Worm (Caenorhabditis elegans): Measurements from ENCODE around the gene cutl-27.

The cutl-27 gene

DNA sequence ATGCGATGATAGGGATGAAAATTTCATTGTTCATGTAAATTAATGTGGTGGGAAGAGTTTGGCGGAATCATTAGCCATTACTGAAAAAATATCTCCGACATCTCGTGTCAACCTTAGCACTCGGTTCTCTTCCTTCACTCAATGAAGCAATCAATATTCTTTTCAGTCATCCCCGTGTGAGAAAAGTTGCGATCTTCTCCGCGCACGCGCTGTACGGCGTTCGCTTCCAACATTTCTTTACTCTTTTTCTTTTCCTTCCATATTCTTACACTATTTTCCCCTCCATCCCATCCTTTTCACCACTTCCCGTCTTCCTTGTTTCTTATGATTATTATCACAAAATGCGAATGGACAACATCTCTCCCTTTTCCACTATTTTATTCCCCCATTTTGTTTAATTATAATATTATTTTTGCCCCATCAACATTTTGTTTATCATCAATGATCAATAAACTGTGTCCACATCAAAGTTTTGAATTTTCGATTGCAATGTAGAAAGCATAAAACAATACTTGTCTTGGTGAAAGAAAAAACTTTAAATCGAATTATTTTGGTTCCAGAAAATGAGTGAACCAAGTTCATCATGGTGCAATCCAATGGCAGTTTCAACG lies 18.2 kb upstream of the cutl-27 start, which contains the start of gene mob-1:
Gene mob-1, plus strand, starts transcription at position 561 of the 611 bp plus-strand sequence.
- TF ChIP-seq elt-3 (tag; optimal IDR thresholded peaks at IDR 0.05), result no peak
- TF ChIP-seq elt-1 (tag; optimal IDR thresholded peaks at IDR 0.05; ENCODE audit: borderline replicate concordance, insufficient read depth), result peak; percentile 20

DNA sequence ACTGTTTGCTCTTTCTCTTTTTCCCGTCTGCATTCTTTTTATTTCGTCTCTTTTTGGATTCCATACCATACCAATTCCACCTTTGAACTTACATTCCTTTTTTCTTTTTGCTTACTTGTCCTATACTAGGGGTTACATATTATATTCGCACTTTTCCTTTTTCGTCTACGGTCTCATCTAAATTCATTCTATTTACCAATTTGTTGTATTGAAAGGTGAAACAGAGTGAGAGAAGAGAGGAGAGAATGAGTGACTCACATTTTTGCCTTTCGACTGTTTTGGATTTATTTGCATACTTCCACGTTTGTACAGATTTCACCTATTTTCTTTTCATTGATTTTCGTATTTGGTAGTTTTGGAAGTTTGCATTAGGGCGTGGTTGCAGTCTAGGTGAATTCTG lies 14.9 kb upstream of the cutl-27 start:
- TF ChIP-seq sptf-1 (tag; optimal IDR thresholded peaks at IDR 0.05), result no peak
- no peak for TF ChIP-seq ceh-83 (GFP tag; optimal IDR thresholded peaks at IDR 0.05)
- TF ChIP-seq ceh-43 (GFP tag; optimal IDR thresholded peaks at IDR 0.05), result no peak
- TF ChIP-seq nhr-2 (tag; optimal IDR thresholded peaks at IDR 0.05), result no peak

DNA sequence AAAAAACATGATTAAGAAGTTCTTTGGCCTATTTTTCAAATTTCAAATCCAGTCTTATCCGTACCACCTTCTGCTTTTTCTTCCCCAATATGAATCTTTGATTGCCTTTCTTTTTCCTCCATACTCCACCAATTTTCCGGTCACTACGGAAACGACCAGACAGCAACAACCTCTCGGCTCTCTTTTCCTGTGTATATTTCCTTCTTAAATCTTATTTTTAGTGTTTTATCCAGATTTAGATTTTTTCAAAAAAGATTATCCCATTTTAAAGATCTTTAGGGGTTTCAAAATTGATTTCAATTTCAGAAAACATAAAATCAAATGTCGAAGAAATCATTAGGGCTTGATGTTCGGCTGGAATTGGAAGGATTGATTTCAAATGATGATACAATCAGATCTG lies 14.1 kb upstream of the cutl-27 start, which contains the start of gene trpa-1:
Gene trpa-1, plus strand, starts transcription at position 301 of the 400 bp plus-strand sequence.
- TF ChIP-seq mab-5 (tag; optimal IDR thresholded peaks at IDR 0.05) (no peak), lin-32 (GFP tag; optimal IDR thresholded peaks at IDR 0.05) (no peak), tbx-8 (GFP tag; optimal IDR thresholded peaks at IDR 0.05) (no peak), nhr-2 (tag; optimal IDR thresholded peaks at IDR 0.05) (no peak), mls-2 (tag; optimal IDR thresholded peaks at IDR 0.05) (no peak)

DNA sequence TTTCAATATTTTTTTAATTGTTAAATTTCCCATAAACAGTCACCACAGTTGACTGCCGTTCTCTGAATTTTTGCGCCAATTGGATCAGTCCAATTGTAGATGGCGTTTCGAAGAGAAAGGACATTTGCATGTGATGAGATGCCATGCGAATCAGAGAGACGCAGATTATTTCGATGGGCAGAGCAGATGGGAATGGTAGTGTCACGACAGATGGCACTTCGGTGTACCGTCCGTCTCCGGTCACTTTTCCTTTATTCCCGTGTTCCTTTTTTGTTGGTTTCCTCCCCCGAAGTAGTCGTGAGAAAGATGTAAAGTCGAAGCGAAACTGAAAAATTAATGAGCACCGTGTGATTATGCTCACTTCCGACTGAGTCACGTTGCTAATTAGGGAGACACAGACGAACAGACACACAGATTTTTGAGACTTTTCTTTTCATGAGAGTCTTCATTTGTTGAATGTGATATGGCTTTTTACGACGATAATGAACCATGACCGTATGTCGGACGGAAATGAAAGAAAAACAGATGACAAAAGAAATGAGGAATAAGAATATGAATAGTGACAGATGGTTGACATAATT lies 10.6 kb upstream of the cutl-27 start:
- TF ChIP-seq nhr-76 (tag; optimal IDR thresholded peaks at IDR 0.05) (no peak), ces-1 (GFP tag; optimal IDR thresholded peaks at IDR 0.05) (peak; percentile 49), blmp-1 (tag; optimal IDR thresholded peaks at IDR 0.05) (no peak), mab-5 (tag; optimal IDR thresholded peaks at IDR 0.05) (no peak), sptf-1 (tag; optimal IDR thresholded peaks at IDR 0.05) (peak; percentile 29), cnd-1 (tag; optimal IDR thresholded peaks at IDR 0.05) (peak; percentile 92), mls-2 (tag; optimal IDR thresholded peaks at IDR 0.05) (peak; percentile 7), unc-39 (tag; optimal IDR thresholded peaks at IDR 0.05) (no peak), ham-2 (GFP tag; optimal IDR thresholded peaks at IDR 0.05) (no peak), nhr-237 (tag; optimal IDR thresholded peaks at IDR 0.05) (no peak), mep-1 (tag; optimal IDR thresholded peaks at IDR 0.05) (peak; percentile 12), snpc-4 (tag; optimal IDR thresholded peaks at IDR 0.05) (no peak), nhr-2 (tag; optimal IDR thresholded peaks at IDR 0.05) (peak; percentile 95), lin-32 (GFP tag; optimal IDR thresholded peaks at IDR 0.05) (peak; percentile 96), sem-2 (GFP tag; optimal IDR thresholded peaks at IDR 0.05) (no peak), bed-3 (GFP tag; optimal IDR thresholded peaks at IDR 0.05) (no peak), nhr-28 (tag; optimal IDR thresholded peaks at IDR 0.05) (no peak), elt-1 (tag; optimal IDR thresholded peaks at IDR 0.05; ENCODE audit: borderline replicate concordance, insufficient read depth) (no peak)

DNA sequence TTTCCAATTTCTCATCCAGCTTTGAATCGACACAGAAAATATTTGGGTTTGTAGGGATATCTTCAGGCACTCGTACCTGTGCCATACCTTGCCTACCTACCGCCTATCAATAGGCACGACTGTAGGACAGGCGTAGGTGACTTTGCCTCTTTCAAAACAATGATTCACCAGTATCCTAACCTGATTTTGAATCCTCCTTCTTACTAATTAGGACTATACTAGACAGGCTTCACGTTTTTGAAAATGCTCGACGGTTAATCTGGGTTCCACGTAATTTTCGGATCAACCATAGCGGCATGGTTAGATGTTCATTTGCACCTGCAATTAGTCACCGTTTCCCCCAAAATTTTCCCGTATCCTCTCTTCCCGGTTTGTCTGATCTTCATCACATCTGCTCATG lies 9.9 kb upstream of the cutl-27 start:
- TF ChIP-seq ceh-43 (GFP tag; optimal IDR thresholded peaks at IDR 0.05), result peak; percentile 41
- no peak for TF ChIP-seq nhr-76 (tag; optimal IDR thresholded peaks at IDR 0.05)
- no peak for TF ChIP-seq blmp-1 (tag; optimal IDR thresholded peaks at IDR 0.05)
- TF ChIP-seq drap-1 (GFP tag; optimal IDR thresholded peaks at IDR 0.05), result no peak
- TF ChIP-seq lin-32 (GFP tag; optimal IDR thresholded peaks at IDR 0.05), result no peak
- TF ChIP-seq cnd-1 (tag; optimal IDR thresholded peaks at IDR 0.05), result no peak
- no peak for TF ChIP-seq nhr-237 (tag; optimal IDR thresholded peaks at IDR 0.05)
- no peak for TF ChIP-seq lsy-2 (tag; optimal IDR thresholded peaks at IDR 0.05)

DNA sequence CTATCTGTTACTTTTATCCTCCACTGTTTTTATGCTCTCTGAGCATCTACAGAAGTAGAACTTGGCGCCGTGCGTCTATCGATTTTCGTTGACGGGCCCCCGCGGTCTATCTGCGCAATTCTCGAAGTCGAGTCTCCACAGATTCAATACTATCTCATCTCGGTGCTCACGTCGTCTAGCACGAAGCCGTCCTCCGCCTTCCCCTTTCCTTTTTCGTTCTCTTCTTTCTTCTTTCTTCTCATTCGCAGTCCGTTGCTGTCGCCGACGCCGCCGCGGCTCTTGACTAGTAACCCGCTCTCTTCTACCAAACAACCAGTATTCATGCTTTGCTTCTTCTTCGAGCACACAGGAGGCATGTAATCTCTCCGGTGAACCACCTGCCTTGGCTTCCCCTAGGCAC lies 7.3 kb upstream of the cutl-27 start:
- peak; percentile 4 for TF ChIP-seq mep-1 (tag; optimal IDR thresholded peaks at IDR 0.05)
- no peak for TF ChIP-seq hlh-1 (tag; optimal IDR thresholded peaks at IDR 0.05)
- TF ChIP-seq sptf-1 (tag; optimal IDR thresholded peaks at IDR 0.05), result no peak
- no peak for TF ChIP-seq nhr-76 (tag; optimal IDR thresholded peaks at IDR 0.05)
- TF ChIP-seq lin-13 (tag; optimal IDR thresholded peaks at IDR 0.05), result no peak
- no peak for TF ChIP-seq unc-62 (GFP tag; optimal IDR thresholded peaks at IDR 0.05)
- TF ChIP-seq unc-120 (tag; optimal IDR thresholded peaks at IDR 0.05; ENCODE audit: poor library complexity, severe bottlenecking), result no peak
- no peak for TF ChIP-seq nhr-237 (tag; optimal IDR thresholded peaks at IDR 0.05)
- no peak for TF ChIP-seq mab-5 (tag; optimal IDR thresholded peaks at IDR 0.05)
- TF ChIP-seq nhr-28 (tag; optimal IDR thresholded peaks at IDR 0.05), result no peak
- TF ChIP-seq lin-32 (GFP tag; optimal IDR thresholded peaks at IDR 0.05), result peak; percentile 41
- no peak for TF ChIP-seq bed-3 (GFP tag; optimal IDR thresholded peaks at IDR 0.05)
- no peak for TF ChIP-seq snpc-4 (tag; optimal IDR thresholded peaks at IDR 0.05)
- no peak for TF ChIP-seq blmp-1 (tag; optimal IDR thresholded peaks at IDR 0.05)
- no peak for TF ChIP-seq sem-2 (GFP tag; optimal IDR thresholded peaks at IDR 0.05)
- peak; percentile 42 for TF ChIP-seq ces-1 (GFP tag; optimal IDR thresholded peaks at IDR 0.05)
- TF ChIP-seq pha-4 (tag; optimal IDR thresholded peaks at IDR 0.05), result no peak
- peak; percentile 47 for TF ChIP-seq cnd-1 (tag; optimal IDR thresholded peaks at IDR 0.05)
- no peak for TF ChIP-seq nhr-2 (tag; optimal IDR thresholded peaks at IDR 0.05)

All from whole organism, mixed stage, embryonic.